Fruit fly (Drosophila melanogaster): ENCODE data around the gene Cp15.

Gene Cp15

dm6 chr3L:8741051-8741468, 12.8 kb downstream of the Cp15 start (continued):
- TF ChIP-seq CG9727 (GFP tag; optimal IDR thresholded peaks at IDR 0.05) (no peak), slou (GFP tag; optimal IDR thresholded peaks at IDR 0.05) (no peak), Neu2 (GFP tag; optimal IDR thresholded peaks at IDR 0.05; ENCODE audit: borderline replicate concordance) (no peak), CG8089 (GFP tag; optimal IDR thresholded peaks at IDR 0.05) (no peak), klu (GFP tag; IDR thresholded peaks at IDR 0.05) (no peak), CG1529 (GFP tag; optimal IDR thresholded peaks at IDR 0.05) (no peak), Xbp1 (GFP tag; optimal IDR thresholded peaks at IDR 0.05) (no peak), trh (GFP tag; optimal IDR thresholded peaks at IDR 0.05) (no peak), Ssrp (tag; optimal IDR thresholded peaks at IDR 0.05) (no peak), Doc3 (GFP tag; IDR thresholded peaks at IDR 0.05; ENCODE audit: partially characterized antibody) (no peak), Aef1 (GFP tag; IDR thresholded peaks at IDR 0.05) (no peak), CG14014 (GFP tag; IDR thresholded peaks at IDR 0.05) (peak; percentile 25; the same call in 1 of the 2 replicates), Fer3 (tag; optimal IDR thresholded peaks at IDR 0.05) (peak; percentile 40), Hmx (GFP tag; optimal IDR thresholded peaks at IDR 0.05) (no peak), CG3995 (GFP tag; optimal IDR thresholded peaks at IDR 0.05) (peak; percentile 2), bsh (GFP tag; optimal IDR thresholded peaks at IDR 0.05) (no peak), lab (GFP tag; optimal IDR thresholded peaks at IDR 0.05) (peak; percentile 71), grau (tag; optimal IDR thresholded peaks at IDR 0.05) (peak; percentile 28), Ptx1 (GFP tag; IDR thresholded peaks at IDR 0.05) (0 out of 2 replicates have a peak, but pooled peaks have one; percentile 26), slbo (GFP tag; IDR thresholded peaks at IDR 0.05) (no peak), zen2 (GFP tag; IDR thresholded peaks at IDR 0.05; ENCODE audit: partially characterized antibody) (no peak), slp2 (GFP tag; optimal IDR thresholded peaks at IDR 0.05) (no peak), CG11696 (GFP tag; IDR thresholded peaks at IDR 0.05) (no peak), CG4820 (GFP tag; optimal IDR thresholded peaks at IDR 0.05) (no peak), CG11398 (GFP tag; optimal IDR thresholded peaks at IDR 0.05) (no peak), CG4282 (GFP tag; optimal IDR thresholded peaks at IDR 0.05) (no peak), jumu (GFP tag; optimal IDR thresholded peaks at IDR 0.05) (no peak), fd96Cb (tag; optimal IDR thresholded peaks at IDR 0.05) (no peak), hb (GFP tag; IDR thresholded peaks at IDR 0.05; ENCODE audit: partially characterized antibody) (no peak), Dip3 (GFP tag; optimal IDR thresholded peaks at IDR 0.05) (no peak), CG4854 (GFP tag; optimal IDR thresholded peaks at IDR 0.05) (no peak), CG6791 (GFP tag; IDR thresholded peaks at IDR 0.05; ENCODE audit: partially characterized antibody) (no peak), pfk (GFP tag; optimal IDR thresholded peaks at IDR 0.05) (no peak), CG8944 (GFP tag; optimal IDR thresholded peaks at IDR 0.05) (no peak), cad (GFP tag; optimal IDR thresholded peaks at IDR 0.05) (no peak), MBD-R2 (GFP tag; IDR thresholded peaks at IDR 0.05) (peak; percentile 22; the same call in 1 of the 2 replicates), ato (GFP tag; IDR thresholded peaks at IDR 0.05; ENCODE audit: partially characterized antibody) (no peak), lilli (GFP tag; optimal IDR thresholded peaks at IDR 0.05) (no peak), CG2712 (tag; optimal IDR thresholded peaks at IDR 0.05) (no peak), CTCF (GFP tag; optimal IDR thresholded peaks at IDR 0.05) (peak; percentile 28), sob (GFP tag; IDR thresholded peaks at IDR 0.05) (no peak), gem (tag; optimal IDR thresholded peaks at IDR 0.05) (no peak), aop (GFP tag; IDR thresholded peaks at IDR 0.05) (peak; percentile 72; the same call in 1 of the 2 replicates), BtbVII (GFP tag; optimal IDR thresholded peaks at IDR 0.05) (peak; percentile 25), sr (GFP tag; IDR thresholded peaks at IDR 0.05) (no peak), odd (GFP tag; optimal IDR thresholded peaks at IDR 0.05) (peak; percentile 38), B-H2 (GFP tag; optimal IDR thresholded peaks at IDR 0.05) (no peak), fru (optimal IDR thresholded peaks at IDR 0.05) (no peak), zfh2 (GFP tag; optimal IDR thresholded peaks at IDR 0.05) (no peak), CG17385 (GFP tag; optimal IDR thresholded peaks at IDR 0.05) (peak; percentile 53), D19B (GFP tag; optimal IDR thresholded peaks at IDR 0.05) (no peak), nmo (GFP tag; optimal IDR thresholded peaks at IDR 0.05) (peak; percentile 43), fu2 (GFP tag; optimal IDR thresholded peaks at IDR 0.05) (no peak)

All from whole organism, embryonic.